Worm (Caenorhabditis elegans) whole organism, L1 larva: ENCODE measurements around the gene nas-29.

Experiments
- efl-3 ChIP-seq: fragments of 200-800 bp; sonication (Bioruptor generic); optimal IDR thresholded peaks from 2 replicates; lab custom pipeline; 2018; ENCODE audit warnings: mild to moderate bottlenecking, missing genetic modification characterization, missing compliant biosample characterization
- elt-2 ChIP-seq: sonication (generic microtip); optimal IDR thresholded peaks from 2 replicates; lab custom pipeline; 2016; ENCODE audit warnings: missing genetic modification characterization, mild to moderate bottlenecking, inconsistent platforms, missing compliant biosample characterization, missing genetic modification reagents
- irx-1 ChIP-seq: sonication (generic microtip); optimal IDR thresholded peaks from 2 replicates; lab custom pipeline; 2016; ENCODE audit warnings: missing genetic modification characterization, missing compliant biosample characterization
- jun-1 ChIP-seq: fragments of 150-350 bp; optimal IDR thresholded peaks from 2 replicates; lab custom pipeline; 2014; ENCODE audit warnings: missing biosample characterization, missing genetic modification reagents, missing genetic modification characterization
- lin-13 ChIP-seq: fragments of 150-350 bp; optimal IDR thresholded peaks from 2 replicates; lab custom pipeline; 2014; ENCODE audit warnings: missing biosample characterization, missing genetic modification reagents, missing genetic modification characterization
- mdl-1 ChIP-seq, 2 experiments: fragments of 150-350 bp; optimal IDR thresholded peaks; 2 replicates each; lab custom pipeline; 2014 to 2017; ENCODE audit warnings: missing biosample characterization in 2 of 2, missing genetic modification characterization in 2 of 2, inconsistent platforms in 1 of 2
- pqm-1 ChIP-seq: sonication (generic microtip); optimal IDR thresholded peaks from 3 replicates; lab custom pipeline; 2017; ENCODE audit warnings: missing biosample characterization, missing genetic modification characterization
- unc-86 ChIP-seq: sonication (generic microtip); optimal IDR thresholded peaks from 2 replicates; lab custom pipeline; 2016; ENCODE audit warnings: missing genetic modification characterization, missing compliant biosample characterization

DNA sequence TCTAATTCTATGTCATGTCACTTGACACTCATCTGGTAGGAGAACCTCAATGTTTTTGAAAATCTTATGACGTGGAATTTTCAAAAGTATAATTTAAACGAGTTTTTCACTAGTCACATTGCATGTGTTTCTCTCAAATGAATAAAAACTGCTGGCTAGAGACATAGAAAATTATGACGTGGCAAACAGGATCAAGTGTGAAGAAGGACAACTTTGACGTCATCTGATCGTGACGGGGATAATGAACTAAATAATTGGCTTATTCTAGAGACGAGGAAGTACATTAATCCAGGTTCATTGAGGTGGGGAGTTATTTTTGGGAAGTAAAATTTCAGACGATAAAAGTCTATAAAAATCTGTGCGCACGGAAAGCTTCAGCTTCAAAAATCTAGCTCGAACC lies 41.4 kb upstream of the nas-29 start:
- TF ChIP-seq unc-86 (tag; lab: Kevin White, UChicago) = no peak
- no peak for TF ChIP-seq elt-2 (tag; lab: Kevin White, UChicago)
- no peak for TF ChIP-seq mdl-1 (tag; optimal IDR thresholded peaks at IDR 0.05; lab: Kevin White, UChicago)
- TF ChIP-seq efl-3 (GFP tag; lab: Kevin White, UChicago) = no peak
- TF ChIP-seq irx-1 (tag; lab: Kevin White, UChicago) = no peak
- TF ChIP-seq jun-1 (tag; lab: Kevin White, UChicago) = no peak
- TF ChIP-seq lin-13 = no peak
- no peak for TF ChIP-seq pqm-1 (tag; lab: Kevin White, UChicago)
